Fruit fly (Drosophila melanogaster) whole organism, wandering third instar larva: Measurements from ENCODE around the gene Uck.

ENCODE experiments used
- Abd-B ChIP-seq: fragments of >200 bp; optimal IDR thresholded peaks from 2 replicates; lab custom pipeline; 2017; ENCODE audit warnings: missing biosample characterization, missing genetic modification characterization
- CG32264 ChIP-seq: fragments of 200-800 bp; sonication (Bioruptor generic); optimal IDR thresholded peaks from 2 replicates; lab custom pipeline; 2016; ENCODE audit warnings: missing biosample characterization, missing genetic modification characterization
- CG9705 ChIP-seq: fragments of 200-800 bp; sonication (Bioruptor generic); optimal IDR thresholded peaks from 2 replicates; lab custom pipeline; 2018; ENCODE audit warnings: missing biosample characterization, mild to moderate bottlenecking, missing genetic modification characterization
- CrebA ChIP-seq: fragments of 200-800 bp; sonication (Bioruptor generic); optimal IDR thresholded peaks from 2 replicates; lab custom pipeline; 2016; ENCODE audit warnings: missing biosample characterization, mild to moderate bottlenecking, missing genetic modification characterization, borderline replicate concordance
- Dfd ChIP-seq: fragments of >200 bp; optimal IDR thresholded peaks from 2 replicates; lab custom pipeline; 2017; ENCODE audit warnings: missing biosample characterization, missing genetic modification characterization
- Dif ChIP-seq: fragments of 200-275, 200-300 bp; sonication (Bioruptor generic); optimal IDR thresholded peaks from 2 replicates; lab custom pipeline; 2018; ENCODE audit warnings: missing biosample characterization, missing genetic modification characterization; ENCODE audit not compliant: partially characterized antibody
- GATAd ChIP-seq: sonication (Bioruptor generic); optimal IDR thresholded peaks from 2 replicates; lab custom pipeline; 2016; ENCODE audit warnings: missing biosample characterization, missing genetic modification characterization
- HLH106 ChIP-seq: fragments of 200-800 bp; optimal IDR thresholded peaks from 3 replicates; lab custom pipeline; 2019; ENCODE audit warnings: missing biosample characterization, mild to moderate bottlenecking, missing genetic modification characterization, moderate library complexity
- Hnf4 ChIP-seq: fragments of 200-800 bp; sonication (Bioruptor generic); optimal IDR thresholded peaks from 2 replicates; lab custom pipeline; 2016; ENCODE audit warnings: missing biosample characterization, mild to moderate bottlenecking, missing genetic modification characterization
- Hr78 ChIP-seq: fragments of >200 bp; optimal IDR thresholded peaks from 2 replicates; lab custom pipeline; 2017; ENCODE audit warnings: missing biosample characterization, missing genetic modification characterization
- Hr83 ChIP-seq: fragments of 200-300 bp; sonication (Bioruptor generic); optimal IDR thresholded peaks from 2 replicates; lab custom pipeline; 2016; ENCODE audit warnings: missing biosample characterization, mild to moderate bottlenecking, missing genetic modification characterization, moderate library complexity; ENCODE audit not compliant: poor library complexity, severe bottlenecking
- Jra ChIP-seq: sonication (Bioruptor generic); optimal IDR thresholded peaks from 2 replicates; lab custom pipeline; 2016; ENCODE audit warnings: missing biosample characterization, missing genetic modification characterization
- Mio ChIP-seq: sonication (Bioruptor generic); optimal IDR thresholded peaks from 2 replicates; lab custom pipeline; 2016; ENCODE audit warnings: missing biosample characterization, missing genetic modification characterization
- Myc ChIP-seq: fragments of >200 bp; optimal IDR thresholded peaks from 2 replicates; lab custom pipeline; 2017
- N ChIP-seq: fragments of >200 bp; optimal IDR thresholded peaks from 2 replicates; lab custom pipeline; 2018; ENCODE audit warnings: missing biosample characterization, missing external identifiers, missing genetic modification characterization
- OdsH ChIP-seq: fragments of 200-800 bp; sonication (Bioruptor generic); optimal IDR thresholded peaks from 2 replicates; lab custom pipeline; 2016; ENCODE audit warnings: missing biosample characterization, mild to moderate bottlenecking, missing genetic modification characterization
- Rel ChIP-seq, 2 experiments: fragments of 200-800 bp; sonication (Bioruptor generic) in 1 of 2; optimal IDR thresholded peaks; 2 replicates in 1 of 2; 3 replicates in 1 of 2; lab custom pipeline; 2016 to 2019; ENCODE audit warnings: mild to moderate bottlenecking in 2 of 2, missing biosample characterization in 2 of 2, missing genetic modification characterization in 2 of 2, moderate library complexity in 1 of 2
- Sp1 ChIP-seq: fragments of 200-800 bp; sonication (Bioruptor generic); optimal IDR thresholded peaks from 3 replicates; lab custom pipeline; 2019; ENCODE audit warnings: missing biosample characterization, mild to moderate bottlenecking, missing genetic modification characterization, moderate library complexity
- Vsx2 ChIP-seq: fragments of 200-300, 225-300 bp; sonication (Bioruptor generic); optimal IDR thresholded peaks from 2 replicates; lab custom pipeline; 2018; ENCODE audit warnings: missing biosample characterization, missing genetic modification characterization; ENCODE audit not compliant: partially characterized antibody
- br ChIP-seq: fragments of 200-800 bp; sonication (Bioruptor generic); optimal IDR thresholded peaks from 2 replicates; lab custom pipeline; 2016; ENCODE audit warnings: missing biosample characterization, missing genetic modification characterization
- brk ChIP-seq: fragments of 200-800 bp; sonication (Bioruptor generic); optimal IDR thresholded peaks from 2 replicates; lab custom pipeline; 2016; ENCODE audit warnings: missing biosample characterization, mild to moderate bottlenecking, missing genetic modification characterization
- dl ChIP-seq, 2 experiments: fragments of 175-275, 200-275 bp in 1 of 2; fragments of 200-275 bp in 1 of 2; sonication (Bioruptor generic); optimal IDR thresholded peaks; lab custom pipeline; 2018; ENCODE audit warnings: mild to moderate bottlenecking in 2 of 2, missing biosample characterization in 2 of 2, missing genetic modification characterization in 2 of 2, moderate library complexity in 2 of 2; ENCODE audit not compliant: partially characterized antibody in 2 of 2, insufficient read depth in 1 of 2
- dmrt93B ChIP-seq: fragments of 200-800 bp; sonication (Bioruptor generic); optimal IDR thresholded peaks from 2 replicates; lab custom pipeline; 2018; ENCODE audit warnings: missing biosample characterization, mild to moderate bottlenecking, missing genetic modification characterization
- dsf ChIP-seq: sonication (Bioruptor generic); optimal IDR thresholded peaks from 2 replicates; lab custom pipeline; 2016; ENCODE audit warnings: missing biosample characterization, missing genetic modification characterization, borderline replicate concordance
- ey ChIP-seq: fragments of 200-800 bp; sonication (Bioruptor generic); optimal IDR thresholded peaks from 2 replicates; lab custom pipeline; 2016; ENCODE audit warnings: missing biosample characterization, missing genetic modification characterization
- foxo ChIP-seq, 2 experiments: fragments of 200-800 bp; sonication (Bioruptor generic); optimal IDR thresholded peaks; 2 replicates in 1 of 2; 3 replicates in 1 of 2; lab custom pipeline; 2016 to 2017; ENCODE audit warnings: missing biosample characterization in 2 of 2, missing genetic modification characterization in 2 of 2
- fru ChIP-seq: fragments of 200-800 bp; sonication (Bioruptor generic); optimal IDR thresholded peaks from 3 replicates; lab custom pipeline; 2016; ENCODE audit warnings: missing biosample characterization, mild to moderate bottlenecking, missing genetic modification characterization
- h ChIP-seq: fragments of 200-800 bp; sonication (Bioruptor generic); optimal IDR thresholded peaks from 3 replicates; lab custom pipeline; 2016; ENCODE audit warnings: missing biosample characterization, mild to moderate bottlenecking, missing genetic modification characterization
- jim ChIP-seq: fragments of 175-275, 200-325 bp; sonication (Bioruptor generic); optimal IDR thresholded peaks from 2 replicates; lab custom pipeline; 2016; ENCODE audit warnings: missing biosample characterization, mild to moderate bottlenecking, missing genetic modification characterization
- lola ChIP-seq: fragments of >200 bp; optimal IDR thresholded peaks from 2 replicates; lab custom pipeline; 2017; ENCODE audit warnings: missing biosample characterization, missing genetic modification characterization
- pan ChIP-seq: fragments of >200 bp; optimal IDR thresholded peaks from 2 replicates; lab custom pipeline; 2017
- psq ChIP-seq: fragments of 200-800 bp; sonication (Bioruptor generic); optimal IDR thresholded peaks from 3 replicates; lab custom pipeline; 2017; ENCODE audit warnings: missing biosample characterization, mild to moderate bottlenecking, missing genetic modification characterization, moderate library complexity
- rgr ChIP-seq: fragments of 200-800 bp; sonication (Bioruptor generic); optimal IDR thresholded peaks from 3 replicates; lab custom pipeline; 2016; ENCODE audit warnings: missing biosample characterization, mild to moderate bottlenecking, missing genetic modification characterization
- sage ChIP-seq: fragments of 200-800 bp; sonication (Bioruptor generic); optimal IDR thresholded peaks from 2 replicates; lab custom pipeline; 2016; ENCODE audit warnings: missing biosample characterization, mild to moderate bottlenecking, missing genetic modification characterization
- sv ChIP-seq: fragments of 200-800 bp; sonication (Bioruptor generic); optimal IDR thresholded peaks from 3 replicates; lab custom pipeline; 2016; ENCODE audit warnings: missing biosample characterization, missing genetic modification characterization
- tai ChIP-seq: sonication (Bioruptor generic); optimal IDR thresholded peaks from 2 replicates; lab custom pipeline; 2016; ENCODE audit warnings: missing biosample characterization, missing genetic modification characterization
- usp ChIP-seq: fragments of >200 bp; optimal IDR thresholded peaks from 2 replicates; lab custom pipeline; 2017; ENCODE audit warnings: missing biosample characterization, missing genetic modification characterization
- woc ChIP-seq: sonication (Bioruptor generic); optimal IDR thresholded peaks from 2 replicates; lab custom pipeline; 2016; ENCODE audit warnings: missing biosample characterization, mild to moderate bottlenecking, missing genetic modification characterization

The Uck gene

dm6 chr3R:24272232-24272631 lies 17.7 kb upstream of the Uck start:
- TF ChIP-seq woc (GFP tag; lab: Kevin White, UChicago), result peak; percentile 61
- TF ChIP-seq fru (GFP tag; lab: Kevin White, UChicago), result peak; percentile 21
- no peak for TF ChIP-seq jim

- TF ChIP-seq dmrt93B, result no peak
- TF ChIP-seq woc (GFP tag; lab: Kevin White, UChicago), result no peak
- TF ChIP-seq CG32264 (GFP tag; lab: Kevin White, UChicago), result no peak
- no peak for TF ChIP-seq Abd-B (GFP tag; lab: Kevin White, UChicago)
- TF ChIP-seq HLH106 (tag; lab: Kevin White, UChicago), result no peak
- no peak for TF ChIP-seq usp (GFP tag; lab: Kevin White, UChicago)
- TF ChIP-seq tai (GFP tag; lab: Kevin White, UChicago), result no peak
- no peak for TF ChIP-seq brk
- TF ChIP-seq sv (GFP tag; lab: Kevin White, UChicago), result no peak
- TF ChIP-seq N, result no peak
- TF ChIP-seq lola (GFP tag; lab: Kevin White, UChicago), result no peak
- TF ChIP-seq Hnf4 (GFP tag; lab: Kevin White, UChicago), result peak; percentile 74
- peak; percentile 55 for TF ChIP-seq Dif
- TF ChIP-seq br, result peak; percentile 40
- no peak for TF ChIP-seq GATAd (GFP tag; lab: Kevin White, UChicago)
- TF ChIP-seq psq (GFP tag; lab: Kevin White, UChicago), result peak; percentile 45
- no peak for TF ChIP-seq Rel (GFP tag; optimal IDR thresholded peaks at IDR 0.05; lab: Kevin White, UChicago)
- TF ChIP-seq Rel (tag; optimal IDR thresholded peaks at IDR 0.05; lab: Kevin White, UChicago), result peak; percentile 18
- no peak for TF ChIP-seq CrebA (GFP tag; lab: Kevin White, UChicago)
- TF ChIP-seq Vsx2 (GFP tag; lab: Kevin White, UChicago), result no peak
- no peak for TF ChIP-seq Hr78 (GFP tag; lab: Kevin White, UChicago)
- peak in 1 of 2 experiments; percentile 22 for TF ChIP-seq foxo (GFP tag; optimal IDR thresholded peaks at IDR 0.05; lab: Kevin White, UChicago)
- peak; percentile 28 for TF ChIP-seq Sp1 (GFP tag; lab: Kevin White, UChicago)
- TF ChIP-seq fru (GFP tag; lab: Kevin White, UChicago), result no peak
- no peak for TF ChIP-seq jim
- TF ChIP-seq ey (GFP tag; lab: Kevin White, UChicago), result no peak
- TF ChIP-seq Dfd (GFP tag; lab: Kevin White, UChicago), result no peak
- no peak for TF ChIP-seq Hr83 (GFP tag; lab: Kevin White, UChicago)
- TF ChIP-seq Mio, result no peak
- TF ChIP-seq h (GFP tag; lab: Kevin White, UChicago), result peak; percentile 37
- TF ChIP-seq dsf (GFP tag; lab: Kevin White, UChicago), result no peak
- TF ChIP-seq Myc (lab: Kevin White, UChicago), result no peak
- TF ChIP-seq OdsH, result no peak
- peak; percentile 69 for TF ChIP-seq Jra (GFP tag; lab: Kevin White, UChicago)
- no peak for TF ChIP-seq CG9705 (GFP tag; lab: Kevin White, UChicago)
- peak; percentile 6 to 11 for TF ChIP-seq dl (GFP tag; optimal IDR thresholded peaks at IDR 0.05; lab: Kevin White, UChicago; ENCODE audit: insufficient read depth in 1 of 2, partially characterized antibody in 2 of 2)
- TF ChIP-seq pan (lab: Kevin White, UChicago), result no peak
- TF ChIP-seq sage, result no peak
- TF ChIP-seq rgr (GFP tag; lab: Kevin White, UChicago), result peak; percentile 12
- TF ChIP-seq, all 38 proteins: peak for 11
These were observed 17.1 kb upstream of the Uck start, which contains the start of gene Orct2 for dm6 chr3R:24272775-24273290. Orct2 (plus strand) TSS chr3R:24273029.

- TF ChIP-seq psq (GFP tag; lab: Kevin White, UChicago) (no peak), usp (GFP tag; lab: Kevin White, UChicago) (no peak), dl (GFP tag; optimal IDR thresholded peaks at IDR 0.05; lab: Kevin White, UChicago; ENCODE audit: insufficient read depth in 1 of 2, partially characterized antibody in 2 of 2) (no peak), Vsx2 (GFP tag; lab: Kevin White, UChicago) (no peak), N (no peak), CG32264 (GFP tag; lab: Kevin White, UChicago) (no peak), pan (lab: Kevin White, UChicago) (no peak), sage (no peak), Hnf4 (GFP tag; lab: Kevin White, UChicago) (no peak), Dfd (GFP tag; lab: Kevin White, UChicago) (no peak), foxo (GFP tag; optimal IDR thresholded peaks at IDR 0.05; lab: Kevin White, UChicago) (no peak), Sp1 (GFP tag; lab: Kevin White, UChicago) (no peak), Mio (no peak), GATAd (GFP tag; lab: Kevin White, UChicago) (no peak)
These were observed 15.8 kb upstream of the Uck start for dm6 chr3R:24274212-24274611.
